Worm (Caenorhabditis elegans) whole organism, mixed stage, embryonic: ENCODE data around the gene npr-20.

ENCODE experiments used
- ces-1 ChIP-seq: fragments of 150-350 bp; optimal IDR thresholded peaks from 2 replicates; lab custom pipeline; 2014; ENCODE audit warnings: missing biosample characterization, missing genetic modification reagents, missing genetic modification characterization
- hlh-1 ChIP-seq: fragments of 150-350 bp; optimal IDR thresholded peaks from 2 replicates; lab custom pipeline; 2014; ENCODE audit warnings: missing biosample characterization, missing genetic modification reagents, missing genetic modification characterization
- lin-13 ChIP-seq: fragments of 150-350 bp; optimal IDR thresholded peaks from 2 replicates; lab custom pipeline; 2014; ENCODE audit warnings: missing biosample characterization, missing genetic modification characterization
- lsy-2 ChIP-seq: fragments of 150-350 bp; optimal IDR thresholded peaks from 2 replicates; lab custom pipeline; 2014; ENCODE audit warnings: missing biosample characterization, missing genetic modification characterization
- mep-1 ChIP-seq: fragments of 150-350 bp; optimal IDR thresholded peaks from 2 replicates; lab custom pipeline; 2017; ENCODE audit warnings: missing biosample characterization, missing genetic modification reagents, missing genetic modification characterization, inconsistent platforms
- mls-2 ChIP-seq: sonication (generic microtip); optimal IDR thresholded peaks from 2 replicates; lab custom pipeline; 2016; ENCODE audit warnings: mild to moderate bottlenecking, missing genetic modification characterization, moderate library complexity, missing compliant biosample characterization
- nhr-12 ChIP-seq: fragments of 150-350 bp; optimal IDR thresholded peaks from 2 replicates; lab custom pipeline; 2014; ENCODE audit warnings: missing biosample characterization, missing genetic modification characterization
- nhr-237 ChIP-seq: fragments of 150-350 bp; optimal IDR thresholded peaks from 2 replicates; lab custom pipeline; 2014; ENCODE audit warnings: missing biosample characterization, missing genetic modification characterization
- nhr-28 ChIP-seq: fragments of 150-350 bp; optimal IDR thresholded peaks from 2 replicates; lab custom pipeline; 2014; ENCODE audit warnings: missing biosample characterization, missing genetic modification characterization
- sem-2 ChIP-seq: fragments of 200-800 bp; sonication (Bioruptor generic); optimal IDR thresholded peaks from 2 replicates; lab custom pipeline; 2018; ENCODE audit warnings: mild to moderate bottlenecking, missing genetic modification characterization, missing compliant biosample characterization
- snpc-4 ChIP-seq: fragments of 150-350 bp; optimal IDR thresholded peaks from 2 replicates; lab custom pipeline; 2014; ENCODE audit warnings: missing biosample characterization, missing genetic modification characterization
- unc-62 ChIP-seq: fragments of 150-350 bp; optimal IDR thresholded peaks from 2 replicates; lab custom pipeline; 2014; ENCODE audit warnings: missing biosample characterization, missing genetic modification reagents, missing genetic modification characterization
- zip-8 ChIP-seq: fragments of 150-350 bp; optimal IDR thresholded peaks from 2 replicates; lab custom pipeline; 2014; ENCODE audit warnings: missing biosample characterization, missing genetic modification characterization

DNA sequence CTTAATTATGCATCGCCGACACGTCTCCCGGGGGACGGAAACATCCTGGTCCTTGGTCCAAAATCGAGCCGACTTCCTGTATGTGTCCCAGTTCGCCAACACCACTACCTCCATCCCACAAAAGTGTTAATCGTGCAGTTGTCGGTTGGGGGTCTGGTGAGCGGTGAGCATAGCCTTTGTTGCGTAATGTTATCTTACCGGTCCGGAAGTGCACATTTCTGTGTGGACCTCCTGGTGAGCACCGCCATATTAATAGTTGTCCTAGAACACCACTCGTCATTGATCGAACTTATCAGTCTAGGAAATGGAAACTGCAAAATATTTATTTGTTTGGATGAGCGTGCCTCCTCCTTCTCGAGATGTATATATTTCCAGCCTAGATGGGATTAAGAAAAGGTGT is 32.3 kb upstream of the npr-20 start:
- TF ChIP-seq mep-1 (tag; lab: Kevin White, UChicago), result no peak
- peak; percentile 49 for TF ChIP-seq zip-8 (tag; lab: Kevin White, UChicago)
- TF ChIP-seq unc-62 (GFP tag; lab: Kevin White, UChicago), result no peak
- TF ChIP-seq nhr-237 (tag; lab: Kevin White, UChicago), result no peak
- TF ChIP-seq ces-1 (GFP tag; lab: Kevin White, UChicago), result no peak
- no peak for TF ChIP-seq sem-2 (GFP tag; lab: Kevin White, UChicago)
- TF ChIP-seq nhr-12 (tag; lab: Kevin White, UChicago), result no peak
- TF ChIP-seq nhr-28 (tag; lab: Kevin White, UChicago), result no peak
- no peak for TF ChIP-seq mls-2
- TF ChIP-seq lsy-2 (tag; lab: Kevin White, UChicago), result no peak
- TF ChIP-seq snpc-4 (tag; lab: Kevin White, UChicago), result no peak
- TF ChIP-seq hlh-1 (tag; lab: Kevin White, UChicago), result no peak
- no peak for TF ChIP-seq lin-13 (tag; lab: Kevin White, UChicago)
